Worm (Caenorhabditis elegans) whole organism, L4 larva: ENCODE results near the gene C24A8.5.

Source experiments
- Y105C5A.15 ChIP-seq: fragments of 200-800 bp; sonication (Bioruptor generic); IDR thresholded peaks from 2 replicates; pipeline ENCODE4 v1.3.6; 2022; ENCODE audit warnings: missing genetic modification characterization, missing compliant biosample characterization
- ceh-44 ChIP-seq: fragments of 200-800 bp; sonication (Bioruptor generic); IDR thresholded peaks from 2 replicates; pipeline ENCODE4 v1.3.6; 2022; ENCODE audit warnings: missing genetic modification reagents, missing genetic modification characterization, missing compliant biosample characterization
- ceh-82 ChIP-seq: sonication (generic microtip); optimal IDR thresholded peaks from 2 replicates; lab custom pipeline; 2017; ENCODE audit warnings: missing biosample characterization, missing genetic modification characterization
- dpl-1 ChIP-seq: fragments of 150-350 bp; optimal IDR thresholded peaks from 2 replicates; lab custom pipeline; 2014; ENCODE audit warnings: missing biosample characterization, missing genetic modification reagents, missing genetic modification characterization
- set-16 ChIP-seq: fragments of 200-800 bp; sonication (Bioruptor generic); IDR thresholded peaks from 2 replicates; pipeline ENCODE4 v1.3.6; 2022; ENCODE audit warnings: missing genetic modification reagents, missing genetic modification characterization, missing compliant biosample characterization
- skn-1 ChIP-seq: fragments of 150-350 bp; optimal IDR thresholded peaks from 2 replicates; lab custom pipeline; 2014; ENCODE audit warnings: missing biosample characterization, missing genetic modification characterization
- unc-62 ChIP-seq, 3 experiments: fragments of 150-350 bp in 1 of 3; sonication (generic microtip); optimal IDR thresholded peaks in 2 of 3; peaks in 1 of 3; 1 replicate in 1 of 3; 2 replicates in 2 of 3; lab custom pipeline; 2014 to 2017; ENCODE audit warnings: missing biosample characterization in 3 of 3, missing genetic modification characterization in 3 of 3, missing genetic modification reagents in 3 of 3, missing genotype in 1 of 3
- zag-1 ChIP-seq: fragments of 150-350 bp; optimal IDR thresholded peaks from 2 replicates; lab custom pipeline; 2014; ENCODE audit warnings: missing biosample characterization, missing genetic modification characterization

- TF ChIP-seq ceh-44 (GFP tag; lab: Robert Waterston, UW) (no peak), dpl-1 (GFP tag; lab: Kevin White, UChicago) (no peak), skn-1 (no peak), zag-1 (no peak), set-16 (GFP tag; lab: Robert Waterston, UW) (no peak), unc-62 (GFP tag; optimal IDR thresholded peaks at IDR 0.05 in 1 of 2; lab: Kevin White, UChicago) (no peak), unc-62 (tag; optimal IDR thresholded peaks at IDR 0.05; lab: Kevin White, UChicago) (no peak), ceh-82 (tag; lab: Kevin White, UChicago) (no peak), Y105C5A.15 (GFP tag; lab: Robert Waterston, UW) (no peak)
Measured at ce11 chrX:4317095-4317494, 11.6 kb downstream of the C24A8.5 start.
